Worm (Caenorhabditis elegans) whole organism, young adult: ENCODE data around the gene C09G12.5.

Experiments used
- F52B5.7 ChIP-seq: sonication (generic microtip); optimal IDR thresholded peaks from 2 replicates; lab custom pipeline; 2016; ENCODE audit warnings: mild to moderate bottlenecking, missing genetic modification characterization, missing compliant biosample characterization
- F57C9.4 ChIP-seq: sonication (generic microtip); optimal IDR thresholded peaks from 2 replicates; lab custom pipeline; 2017; ENCODE audit warnings: mild to moderate bottlenecking, missing genetic modification characterization, missing compliant biosample characterization
- ama-1 ChIP-seq, 3 experiments: fragments of 150-350 bp in 1 of 3; sonication (generic microtip) in 2 of 3; optimal IDR thresholded peaks; 2 replicates each; lab custom pipeline; 2014 to 2018; ENCODE audit warnings: missing biosample characterization in 2 of 3, missing genetic modification characterization in 2 of 3, missing genetic modification reagents in 2 of 3
- bed-2 ChIP-seq: fragments of 200-800 bp; sonication (Bioruptor generic); IDR thresholded peaks from 2 replicates; pipeline ENCODE4 v1.3.6; 2022; ENCODE audit warnings: missing genetic modification reagents, missing genetic modification characterization, missing compliant biosample characterization
- ceh-79 ChIP-seq: sonication (generic microtip); optimal IDR thresholded peaks from 2 replicates; lab custom pipeline; 2017; ENCODE audit warnings: mild to moderate bottlenecking, missing genetic modification characterization, missing compliant biosample characterization
- dpl-1 ChIP-seq: fragments of 150-350 bp; optimal IDR thresholded peaks from 2 replicates; lab custom pipeline; 2014; ENCODE audit warnings: missing biosample characterization, missing genetic modification reagents, missing genetic modification characterization
- egrh-3 ChIP-seq: fragments of 200-800 bp; sonication (Bioruptor generic); IDR thresholded peaks from 2 replicates; pipeline ENCODE4 v1.3.6; 2022; ENCODE audit warnings: missing genetic modification reagents, missing genetic modification characterization, missing compliant biosample characterization
- hmg-1.2 ChIP-seq: fragments of 200-800 bp; sonication (Bioruptor generic); IDR thresholded peaks from 2 replicates; pipeline ENCODE4 v1.3.6; 2022; ENCODE audit warnings: missing genetic modification reagents, missing genetic modification characterization, missing compliant biosample characterization
- nfya-1 ChIP-seq: sonication (generic microtip); optimal IDR thresholded peaks from 2 replicates; lab custom pipeline; 2017; ENCODE audit warnings: antibody characterized with exemption, missing compliant biosample characterization, missing genetic modification characterization, borderline replicate concordance; ENCODE audit not compliant: insufficient read depth
- nhr-120 ChIP-seq: fragments of 200-800 bp; sonication (Bioruptor generic); IDR thresholded peaks from 2 replicates; pipeline ENCODE4 v1.3.6; 2022; ENCODE audit warnings: missing genetic modification characterization, missing compliant biosample characterization
- sea-2 ChIP-seq: fragments of 200-800 bp; sonication (Bioruptor generic); IDR thresholded peaks from 2 replicates; pipeline ENCODE4 v1.3.6; 2022; ENCODE audit warnings: missing genetic modification characterization, missing compliant biosample characterization
- snpc-1.1 ChIP-seq: sonication (generic microtip); optimal IDR thresholded peaks from 2 replicates; lab custom pipeline; 2017; ENCODE audit warnings: missing genetic modification characterization, mild to moderate bottlenecking, missing compliant biosample characterization, antibody characterized with exemption, moderate library complexity, missing genotype, missing genetic modification reagents; ENCODE audit not compliant: insufficient read depth
- unc-62 ChIP-seq: fragments of 150-350 bp; optimal IDR thresholded peaks from 2 replicates; lab custom pipeline; 2014; ENCODE audit warnings: missing biosample characterization, missing genetic modification reagents, missing genetic modification characterization

ce11 chrIV:3496358-3496757 lies 17.2 kb downstream of the C09G12.5 start, which contains the start of gene C09G12.17:
- TF ChIP-seq ama-1 (optimal IDR thresholded peaks at IDR 0.05; lab: Kevin White, UChicago) (no peak), ama-1 (GFP tag; optimal IDR thresholded peaks at IDR 0.05; lab: Kevin White, UChicago) (no peak), ceh-79 (no peak), nfya-1 (tag; lab: Kevin White, UChicago) (no peak), F57C9.4 (no peak), hmg-1.2 (GFP tag; lab: Robert Waterston, UW) (no peak), egrh-3 (no peak), bed-2 (GFP tag; lab: Robert Waterston, UW) (no peak), F52B5.7 (tag; lab: Kevin White, UChicago) (no peak), unc-62 (GFP tag; lab: Kevin White, UChicago) (no peak), nhr-120 (GFP tag; lab: Robert Waterston, UW) (no peak), dpl-1 (GFP tag; lab: Kevin White, UChicago) (no peak), snpc-1.1 (tag; lab: Kevin White, UChicago) (no peak), sea-2 (no peak)
